Worm (Caenorhabditis elegans) whole organism, mixed stage, embryonic: ENCODE measurements around the gene sorf-2.
A peak's percentile ranks its signal among the peaks of the same experiment; 100 is the strongest.

Experiments used
- M03D4.4 ChIP-seq: sonication (generic microtip); optimal IDR thresholded peaks from 2 replicates; lab custom pipeline; 2017; ENCODE audit warnings: mild to moderate bottlenecking, missing genetic modification characterization, missing compliant biosample characterization
- bed-3 ChIP-seq: fragments of 200-800 bp; sonication (Bioruptor generic); optimal IDR thresholded peaks from 3 replicates; lab custom pipeline; 2018; ENCODE audit warnings: mild to moderate bottlenecking, missing genetic modification characterization, moderate library complexity, missing compliant biosample characterization
- blmp-1 ChIP-seq: fragments of 150-350 bp; optimal IDR thresholded peaks from 2 replicates; lab custom pipeline; 2014; ENCODE audit warnings: missing biosample characterization, missing genetic modification characterization
- ceh-39 ChIP-seq: fragments of 150-350 bp; optimal IDR thresholded peaks from 2 replicates; lab custom pipeline; 2014; ENCODE audit warnings: missing biosample characterization, missing genetic modification characterization
- ceh-43 ChIP-seq: fragments of 200-800 bp; sonication (Bioruptor generic); optimal IDR thresholded peaks from 2 replicates; lab custom pipeline; 2018; ENCODE audit warnings: mild to moderate bottlenecking, missing genetic modification characterization, moderate library complexity, missing compliant biosample characterization
- ceh-83 ChIP-seq: fragments of 200-800 bp; sonication (Bioruptor generic); optimal IDR thresholded peaks from 2 replicates; lab custom pipeline; 2018; ENCODE audit warnings: mild to moderate bottlenecking, missing genetic modification characterization, missing compliant biosample characterization
- ces-1 ChIP-seq: fragments of 150-350 bp; optimal IDR thresholded peaks from 2 replicates; lab custom pipeline; 2014; ENCODE audit warnings: missing biosample characterization, missing genetic modification reagents, missing genetic modification characterization
- cnd-1 ChIP-seq: fragments of 200-800 bp; sonication (Bioruptor generic); optimal IDR thresholded peaks from 2 replicates; lab custom pipeline; 2018; ENCODE audit warnings: mild to moderate bottlenecking, missing genetic modification characterization, missing compliant biosample characterization
- drap-1 ChIP-seq: fragments of 200-800 bp; sonication (Bioruptor generic); optimal IDR thresholded peaks from 3 replicates; lab custom pipeline; 2018; ENCODE audit warnings: mild to moderate bottlenecking, missing genetic modification characterization, missing compliant biosample characterization
- elt-1 ChIP-seq: sonication (generic microtip); optimal IDR thresholded peaks from 2 replicates; lab custom pipeline; 2017; ENCODE audit warnings: missing genetic modification characterization, mild to moderate bottlenecking, missing compliant biosample characterization, antibody characterized with exemption, moderate library complexity, borderline replicate concordance; ENCODE audit not compliant: insufficient read depth
- elt-3 ChIP-seq: fragments of 150-350 bp; optimal IDR thresholded peaks from 2 replicates; lab custom pipeline; 2014; ENCODE audit warnings: missing biosample characterization, missing genetic modification characterization
- flh-1 ChIP-seq: fragments of 200-800 bp; sonication (Bioruptor generic); optimal IDR thresholded peaks from 2 replicates; lab custom pipeline; 2018; ENCODE audit warnings: mild to moderate bottlenecking, missing genetic modification characterization, moderate library complexity, missing compliant biosample characterization
- ham-2 ChIP-seq: fragments of 200-800 bp; sonication (Bioruptor generic); optimal IDR thresholded peaks from 2 replicates; lab custom pipeline; 2018; ENCODE audit warnings: mild to moderate bottlenecking, missing genetic modification characterization, missing compliant biosample characterization
- hlh-1 ChIP-seq: fragments of 150-350 bp; optimal IDR thresholded peaks from 2 replicates; lab custom pipeline; 2014; ENCODE audit warnings: missing biosample characterization, missing genetic modification reagents, missing genetic modification characterization
- lin-13 ChIP-seq: fragments of 150-350 bp; optimal IDR thresholded peaks from 2 replicates; lab custom pipeline; 2014; ENCODE audit warnings: missing biosample characterization, missing genetic modification characterization
- lin-32 ChIP-seq: fragments of 200-800 bp; sonication (Bioruptor generic); optimal IDR thresholded peaks from 2 replicates; lab custom pipeline; 2018; ENCODE audit warnings: mild to moderate bottlenecking, missing genetic modification characterization, missing compliant biosample characterization
- lsy-2 ChIP-seq: fragments of 150-350 bp; optimal IDR thresholded peaks from 2 replicates; lab custom pipeline; 2014; ENCODE audit warnings: missing biosample characterization, missing genetic modification characterization
- mab-5 ChIP-seq: fragments of 150-350 bp; optimal IDR thresholded peaks from 2 replicates; lab custom pipeline; 2014; ENCODE audit warnings: missing biosample characterization, missing genetic modification characterization
- mep-1 ChIP-seq: fragments of 150-350 bp; optimal IDR thresholded peaks from 2 replicates; lab custom pipeline; 2017; ENCODE audit warnings: missing biosample characterization, missing genetic modification reagents, missing genetic modification characterization, inconsistent platforms
- mls-2 ChIP-seq: sonication (generic microtip); optimal IDR thresholded peaks from 2 replicates; lab custom pipeline; 2016; ENCODE audit warnings: mild to moderate bottlenecking, missing genetic modification characterization, moderate library complexity, missing compliant biosample characterization
- nhr-12 ChIP-seq: fragments of 150-350 bp; optimal IDR thresholded peaks from 2 replicates; lab custom pipeline; 2014; ENCODE audit warnings: missing biosample characterization, missing genetic modification characterization
- nhr-2 ChIP-seq: fragments of 150-350 bp; optimal IDR thresholded peaks from 2 replicates; lab custom pipeline; 2014; ENCODE audit warnings: missing biosample characterization, missing genetic modification characterization
- nhr-237 ChIP-seq: fragments of 150-350 bp; optimal IDR thresholded peaks from 2 replicates; lab custom pipeline; 2014; ENCODE audit warnings: missing biosample characterization, missing genetic modification characterization
- nhr-28 ChIP-seq: fragments of 150-350 bp; optimal IDR thresholded peaks from 2 replicates; lab custom pipeline; 2014; ENCODE audit warnings: missing biosample characterization, missing genetic modification characterization
- pha-4 ChIP-seq: fragments of 150-350 bp; optimal IDR thresholded peaks from 2 replicates; lab custom pipeline; 2018; ENCODE audit warnings: missing biosample characterization, missing genetic modification reagents, missing genetic modification characterization
- sem-2 ChIP-seq: fragments of 200-800 bp; sonication (Bioruptor generic); optimal IDR thresholded peaks from 2 replicates; lab custom pipeline; 2018; ENCODE audit warnings: mild to moderate bottlenecking, missing genetic modification characterization, missing compliant biosample characterization
- snpc-4 ChIP-seq: fragments of 150-350 bp; optimal IDR thresholded peaks from 2 replicates; lab custom pipeline; 2014; ENCODE audit warnings: missing biosample characterization, missing genetic modification characterization
- sptf-1 ChIP-seq: sonication (generic microtip); optimal IDR thresholded peaks from 2 replicates; lab custom pipeline; 2017; ENCODE audit warnings: mild to moderate bottlenecking, missing genetic modification characterization, moderate library complexity, missing compliant biosample characterization
- unc-120 ChIP-seq: sonication (generic microtip); optimal IDR thresholded peaks from 2 replicates; lab custom pipeline; 2017; ENCODE audit warnings: missing genetic modification characterization, missing compliant biosample characterization; ENCODE audit not compliant: poor library complexity, severe bottlenecking
- unc-39 ChIP-seq: fragments of 150-350 bp; optimal IDR thresholded peaks from 2 replicates; lab custom pipeline; 2014; ENCODE audit warnings: missing biosample characterization, missing genetic modification characterization
- unc-62 ChIP-seq: fragments of 150-350 bp; optimal IDR thresholded peaks from 2 replicates; lab custom pipeline; 2014; ENCODE audit warnings: missing biosample characterization, missing genetic modification reagents, missing genetic modification characterization
- zip-8 ChIP-seq: fragments of 150-350 bp; optimal IDR thresholded peaks from 2 replicates; lab custom pipeline; 2014; ENCODE audit warnings: missing biosample characterization, missing genetic modification characterization
- ztf-11 ChIP-seq: fragments of 150-350 bp; optimal IDR thresholded peaks from 2 replicates; lab custom pipeline; 2014; ENCODE audit warnings: missing biosample characterization, missing genetic modification characterization

Gene sorf-2

ce11 chrIII:5308278-5308677 is 18.1 kb upstream of the sorf-2 start, which contains the start of gene mog-3:
mog-3 (plus strand) TSS chrIII:5308596.
- peak; percentile 58 for TF ChIP-seq lsy-2 (tag; lab: Kevin White, UChicago)
- TF ChIP-seq snpc-4 (tag; lab: Kevin White, UChicago), result no peak
- TF ChIP-seq nhr-2 (tag; lab: Kevin White, UChicago), result peak; percentile 79
- TF ChIP-seq nhr-28 (tag; lab: Kevin White, UChicago), result no peak
- peak; percentile 12 for TF ChIP-seq ham-2 (GFP tag; lab: Kevin White, UChicago)
- TF ChIP-seq lin-13, result peak; percentile 29
- peak; percentile 6 for TF ChIP-seq lin-32
- TF ChIP-seq nhr-12 (tag; lab: Kevin White, UChicago), result no peak
- no peak for TF ChIP-seq ztf-11
- peak; percentile 34 for TF ChIP-seq unc-120 (tag; lab: Kevin White, UChicago)
- TF ChIP-seq pha-4 (tag; lab: Kevin White, UChicago), result peak; percentile 25
- peak; percentile 30 for TF ChIP-seq cnd-1 (tag; lab: Kevin White, UChicago)
- peak; percentile 73 for TF ChIP-seq mep-1 (tag; lab: Kevin White, UChicago)
- peak; percentile 40 for TF ChIP-seq ceh-39 (tag; lab: Kevin White, UChicago)
- TF ChIP-seq zip-8 (tag; lab: Kevin White, UChicago), result peak; percentile 87
- TF ChIP-seq flh-1 (GFP tag; lab: Kevin White, UChicago), result no peak
- peak; percentile 58 for TF ChIP-seq ces-1
- TF ChIP-seq sptf-1 (tag; lab: Kevin White, UChicago), result peak; percentile 56
- TF ChIP-seq ceh-83 (GFP tag; lab: Kevin White, UChicago), result no peak
- TF ChIP-seq unc-39 (tag; lab: Kevin White, UChicago), result no peak
- no peak for TF ChIP-seq elt-1 (tag; lab: Kevin White, UChicago)
- TF ChIP-seq nhr-237 (tag; lab: Kevin White, UChicago), result no peak
- peak; percentile 27 for TF ChIP-seq hlh-1 (tag; lab: Kevin White, UChicago)
- TF ChIP-seq M03D4.4 (tag; lab: Kevin White, UChicago), result no peak
- no peak for TF ChIP-seq elt-3 (tag; lab: Kevin White, UChicago)
- TF ChIP-seq drap-1 (GFP tag; lab: Kevin White, UChicago), result no peak
- TF ChIP-seq sem-2, result no peak
- TF ChIP-seq, all 35 proteins: peak for 14

- TF ChIP-seq flh-1 (GFP tag; lab: Kevin White, UChicago), result no peak
- TF ChIP-seq nhr-2 (tag; lab: Kevin White, UChicago), result no peak
- TF ChIP-seq blmp-1 (tag; lab: Kevin White, UChicago), result no peak
- TF ChIP-seq elt-3 (tag; lab: Kevin White, UChicago), result no peak
- no peak for TF ChIP-seq sptf-1 (tag; lab: Kevin White, UChicago)
- TF ChIP-seq unc-120 (tag; lab: Kevin White, UChicago), result no peak
- no peak for TF ChIP-seq mep-1 (tag; lab: Kevin White, UChicago)
- TF ChIP-seq lin-32, result no peak
- TF ChIP-seq snpc-4 (tag; lab: Kevin White, UChicago), result no peak
- no peak for TF ChIP-seq M03D4.4 (tag; lab: Kevin White, UChicago)
- TF ChIP-seq ztf-11, result no peak
- no peak for TF ChIP-seq bed-3 (GFP tag; lab: Kevin White, UChicago)
- TF ChIP-seq unc-62 (GFP tag; lab: Kevin White, UChicago), result no peak
- no peak for TF ChIP-seq ceh-43 (GFP tag; lab: Kevin White, UChicago)
- TF ChIP-seq mls-2 (tag; lab: Kevin White, UChicago), result no peak
- TF ChIP-seq nhr-237 (tag; lab: Kevin White, UChicago), result no peak
- TF ChIP-seq pha-4 (tag; lab: Kevin White, UChicago), result no peak
- no peak for TF ChIP-seq sem-2
Observed at ce11 chrIII:5310403-5310802, 16.0 kb upstream of the sorf-2 start.

- TF ChIP-seq flh-1 (GFP tag; lab: Kevin White, UChicago) (no peak), ham-2 (GFP tag; lab: Kevin White, UChicago) (no peak), unc-39 (tag; lab: Kevin White, UChicago) (no peak), mab-5 (tag; lab: Kevin White, UChicago) (no peak), snpc-4 (tag; lab: Kevin White, UChicago) (no peak), nhr-28 (tag; lab: Kevin White, UChicago) (no peak), unc-62 (GFP tag; lab: Kevin White, UChicago) (no peak), pha-4 (tag; lab: Kevin White, UChicago) (no peak), lsy-2 (tag; lab: Kevin White, UChicago) (no peak), nhr-12 (tag; lab: Kevin White, UChicago) (no peak), zip-8 (tag; lab: Kevin White, UChicago) (no peak), unc-120 (tag; lab: Kevin White, UChicago) (no peak), bed-3 (GFP tag; lab: Kevin White, UChicago) (no peak), nhr-2 (tag; lab: Kevin White, UChicago) (no peak), mls-2 (tag; lab: Kevin White, UChicago) (no peak)
Observed at ce11 chrIII:5310940-5311339, 15.5 kb upstream of the sorf-2 start, which contains the start of gene pqe-1. pqe-1 (plus strand) TSS chrIII:5311240.
